Fruit fly (Drosophila melanogaster): Measurements from ENCODE around the gene Brd.
A peak's percentile ranks its signal among the peaks of the same experiment; 100 is the strongest.

The Brd gene

dm6 chr3L:14977536-14978495, 5.3 kb downstream of the Brd start (continued):
- TF ChIP-seq Xrp1 (GFP tag; IDR thresholded peaks at IDR 0.05) (no peak; the same call in 1 of the 2 replicates), CG4404 (GFP tag; IDR thresholded peaks at IDR 0.05) (0 out of 2 replicates have a peak, but pooled peaks have one; percentile 29), zen2 (GFP tag; IDR thresholded peaks at IDR 0.05; ENCODE audit: partially characterized antibody) (0 out of 3 replicates have a peak, but pooled peaks have one; percentile 17), hkb (optimal IDR thresholded peaks at IDR 0.05) (no peak), hkb (GFP tag; IDR thresholded peaks at IDR 0.05) (peak; percentile 68), sob (GFP tag; IDR thresholded peaks at IDR 0.05) (peak; percentile 67; the same call in 1 of the 2 replicates), sqz (GFP tag; optimal IDR thresholded peaks at IDR 0.05) (peak; percentile 54), cad (GFP tag; optimal IDR thresholded peaks at IDR 0.05) (peak; percentile 64), CG3838 (GFP tag; optimal IDR thresholded peaks at IDR 0.05) (no peak), Xbp1 (GFP tag; optimal IDR thresholded peaks at IDR 0.05) (peak; percentile 25), phol (tag; optimal IDR thresholded peaks at IDR 0.05) (peak; percentile 75), ken (GFP tag; IDR thresholded peaks at IDR 0.05) (peak; percentile 44; the same call in 1 of the 3 replicates), Trl (optimal IDR thresholded peaks at IDR 0.05) (peak; percentile 58 to 63), Trl (GFP tag; optimal IDR thresholded peaks at IDR 0.05) (no peak), CG13296 (GFP tag; optimal IDR thresholded peaks at IDR 0.05) (no peak), H15 (GFP tag; IDR thresholded peaks at IDR 0.05) (peak; percentile 23; the same call in 1 of the 3 replicates), otp (GFP tag; IDR thresholded peaks at IDR 0.05) (peak; percentile 69; the same call in 1 of the 3 replicates), CG9727 (GFP tag; optimal IDR thresholded peaks at IDR 0.05) (peak; percentile 82), CG16863 (GFP tag; optimal IDR thresholded peaks at IDR 0.05) (no peak), CG2678 (tag; optimal IDR thresholded peaks at IDR 0.05) (peak; percentile 63), CG18619 (GFP tag; optimal IDR thresholded peaks at IDR 0.05) (peak; percentile 53), CG11504 (tag; optimal IDR thresholded peaks at IDR 0.05) (peak; percentile 64), oc (tag; optimal IDR thresholded peaks at IDR 0.05) (peak; percentile 54), CrebB (tag; optimal IDR thresholded peaks at IDR 0.05) (no peak), CG14014 (GFP tag; IDR thresholded peaks at IDR 0.05) (peak; percentile 32; the same call in 1 of the 2 replicates), CG18764 (GFP tag; optimal IDR thresholded peaks at IDR 0.05) (no peak), CG10209 (GFP tag; optimal IDR thresholded peaks at IDR 0.05) (peak; percentile 2), ara (GFP tag; IDR thresholded peaks at IDR 0.05) (peak; percentile 28; the same call in 1 of the 2 replicates), wek (GFP tag; optimal IDR thresholded peaks at IDR 0.05) (peak; percentile 10), CG11695 (GFP tag; IDR thresholded peaks at IDR 0.05) (0 out of 3 replicates have a peak, but pooled peaks have one; percentile 8), abd-A (tag; optimal IDR thresholded peaks at IDR 0.05) (peak; percentile 63)

- TF ChIP-seq kni (GFP tag; optimal IDR thresholded peaks at IDR 0.05): peak; percentile 89
- TF ChIP-seq oc (tag; optimal IDR thresholded peaks at IDR 0.05): peak; percentile 14
- TF ChIP-seq bcd (GFP tag; optimal IDR thresholded peaks at IDR 0.05): no peak
- peak; percentile 48; the same call in 1 of the 3 replicates for TF ChIP-seq otp (GFP tag; IDR thresholded peaks at IDR 0.05)
- TF ChIP-seq CG6791 (GFP tag; IDR thresholded peaks at IDR 0.05; ENCODE audit: partially characterized antibody): 0 out of 3 replicates have a peak, but pooled peaks have one; percentile 29
- peak; percentile 80 for TF ChIP-seq Ets65A (GFP tag)
- peak; percentile 85 for TF ChIP-seq z (GFP tag; IDR thresholded peaks at IDR 0.05)
- TF ChIP-seq CG11247 (GFP tag; IDR thresholded peaks at IDR 0.05): no peak
- peak; percentile 37 for TF ChIP-seq Med (GFP tag)
- TF ChIP-seq CG30403 (GFP tag; optimal IDR thresholded peaks at IDR 0.05): no peak
- peak; percentile 40 for TF ChIP-seq nom (GFP tag; optimal IDR thresholded peaks at IDR 0.05)
- TF ChIP-seq aop (GFP tag; IDR thresholded peaks at IDR 0.05): 0 out of 2 replicates have a peak, but pooled peaks have one; percentile 31
- TF ChIP-seq CG2199 (GFP tag; IDR thresholded peaks at IDR 0.05): peak; percentile 49; the same call in 1 of the 3 replicates
- TF ChIP-seq rib (GFP tag; IDR thresholded peaks at IDR 0.05): peak; percentile 61; the same call in 1 of the 2 replicates
- 0 out of 2 replicates have a peak, but pooled peaks have one; percentile 9 for TF ChIP-seq CG32767 (GFP tag; IDR thresholded peaks at IDR 0.05)
- TF ChIP-seq pan (optimal IDR thresholded peaks at IDR 0.05): no peak
- TF ChIP-seq pan (GFP tag; optimal IDR thresholded peaks at IDR 0.05 in 1 of 2, IDR thresholded peaks at IDR 0.05 in 1 of 2): no peak
- TF ChIP-seq Kr (GFP tag; optimal IDR thresholded peaks at IDR 0.05): no peak
- TF ChIP-seq gcm2 (GFP tag; optimal IDR thresholded peaks at IDR 0.05): no peak
- TF ChIP-seq abd-A (tag; optimal IDR thresholded peaks at IDR 0.05): no peak
- TF ChIP-seq HLH3B (GFP tag; IDR thresholded peaks at IDR 0.05): 0 out of 2 replicates have a peak, but pooled peaks have one; percentile 18
These were observed 6.0 kb downstream of the Brd start for dm6 chr3L:14978496-14978894.
